Fruit fly (Drosophila melanogaster) whole organism, embryonic: ENCODE results near the gene Vha16-5.

ENCODE experiments used
- Ada2b ChIP-seq: fragments of 200-800 bp; sonication (Bioruptor generic); IDR thresholded peaks from 2 replicates; pipeline ENCODE4 v1.3.6; 2022; ENCODE audit warnings: missing biosample characterization, missing genetic modification characterization
- C15 ChIP-seq: fragments of 200-800 bp; sonication (Bioruptor generic); IDR thresholded peaks from 3 replicates; pipeline ENCODE4 v1.3.6; 2022; ENCODE audit warnings: missing biosample characterization, missing genetic modification characterization
- CG10267 ChIP-seq: fragments of 200-800 bp; sonication (Bioruptor generic); optimal IDR thresholded peaks from 2 replicates; lab custom pipeline; 2018; ENCODE audit warnings: missing biosample characterization, mild to moderate bottlenecking, missing genetic modification characterization, moderate library complexity
- CG10462 ChIP-seq: fragments of 200-800 bp; sonication (Bioruptor generic); optimal IDR thresholded peaks from 2 replicates; lab custom pipeline; 2016; ENCODE audit warnings: missing biosample characterization, missing genetic modification characterization
- CG11456 ChIP-seq: fragments of 200-800 bp; sonication (Bioruptor generic); IDR thresholded peaks from 3 replicates; pipeline ENCODE4 v1.3.6; 2022; ENCODE audit warnings: missing biosample characterization, missing genetic modification characterization
- CG12219 ChIP-seq: fragments of 200-800 bp; sonication (Bioruptor generic); optimal IDR thresholded peaks from 3 replicates; lab custom pipeline; 2018; ENCODE audit warnings: missing biosample characterization, mild to moderate bottlenecking, missing genetic modification characterization
- CG12744 ChIP-seq: fragments of 200-800 bp; sonication (Bioruptor generic); optimal IDR thresholded peaks from 2 replicates; lab custom pipeline; 2016; ENCODE audit warnings: missing biosample characterization, missing genetic modification characterization
- CG13775 ChIP-seq: fragments of 200-800 bp; sonication (Bioruptor generic); optimal IDR thresholded peaks from 3 replicates; lab custom pipeline; 2017; ENCODE audit warnings: missing biosample characterization, mild to moderate bottlenecking, missing genetic modification characterization
- CG17328 ChIP-seq: fragments of 200-800 bp; sonication (Bioruptor generic); IDR thresholded peaks from 2 replicates; pipeline ENCODE4 v1.3.6; 2022; ENCODE audit warnings: missing biosample characterization, missing genetic modification characterization
- CG18011 ChIP-seq: fragments of 200-800 bp; sonication (Bioruptor generic); optimal IDR thresholded peaks from 2 replicates; lab custom pipeline; 2017; ENCODE audit warnings: missing biosample characterization, missing genetic modification characterization, mild to moderate bottlenecking, moderate library complexity, missing genotype
- CG1832 ChIP-seq: fragments of 200-800 bp; sonication (Bioruptor generic); optimal IDR thresholded peaks from 2 replicates; lab custom pipeline; 2017; ENCODE audit warnings: missing biosample characterization, mild to moderate bottlenecking, missing genetic modification characterization, inconsistent platforms
- CG2202 ChIP-seq: fragments of 200-800 bp; sonication (Bioruptor generic); optimal IDR thresholded peaks from 2 replicates; lab custom pipeline; 2018; ENCODE audit warnings: missing biosample characterization, mild to moderate bottlenecking, missing genetic modification characterization
- CG3065 ChIP-seq: fragments of 200-800 bp; sonication (Bioruptor generic); optimal IDR thresholded peaks from 2 replicates; lab custom pipeline; 2016; ENCODE audit warnings: missing biosample characterization, missing genetic modification characterization
- CG32772 ChIP-seq: fragments of 200-800 bp; sonication (Bioruptor generic); IDR thresholded peaks from 2 replicates; pipeline ENCODE4 v1.3.6; 2022; ENCODE audit warnings: missing biosample characterization, missing genetic modification characterization
- CG33213 ChIP-seq: fragments of 200-800 bp; sonication (Bioruptor generic); optimal IDR thresholded peaks from 3 replicates; lab custom pipeline; 2016; ENCODE audit warnings: missing biosample characterization, missing genetic modification characterization
- CG34224 ChIP-seq: fragments of 200-800 bp; sonication (Bioruptor generic); IDR thresholded peaks from 3 replicates; pipeline ENCODE4 v1.3.6; 2022; ENCODE audit warnings: missing biosample characterization, missing genetic modification characterization; ENCODE audit not compliant: partially characterized antibody
- CG3726 ChIP-seq: fragments of 200-800 bp; sonication (Bioruptor generic); IDR thresholded peaks from 3 replicates; pipeline ENCODE4, ENCODE4 v1.3.6; 2022; ENCODE audit warnings: missing biosample characterization, missing genetic modification characterization
- CG42726 ChIP-seq: fragments of 200-800 bp; sonication (Bioruptor generic); IDR thresholded peaks from 2 replicates; pipeline ENCODE4 v1.3.6; 2022; ENCODE audit warnings: missing biosample characterization, missing genetic modification characterization; ENCODE audit not compliant: partially characterized antibody
- CG6854 ChIP-seq: fragments of 200-800 bp; sonication (Bioruptor generic); optimal IDR thresholded peaks from 3 replicates; lab custom pipeline; 2017; ENCODE audit warnings: missing biosample characterization, mild to moderate bottlenecking, missing genetic modification characterization
- CG7357 ChIP-seq: fragments of 200-800 bp; sonication (Bioruptor generic); IDR thresholded peaks from 3 replicates; pipeline ENCODE4 v1.3.6; 2022; ENCODE audit warnings: missing biosample characterization, missing genetic modification characterization
- CG7745 ChIP-seq: fragments of 200-800 bp; sonication (Bioruptor generic); optimal IDR thresholded peaks from 2 replicates; lab custom pipeline; 2018; ENCODE audit warnings: missing biosample characterization, mild to moderate bottlenecking, missing genetic modification characterization, moderate library complexity
- CG7839 ChIP-seq: fragments of 200-800 bp; sonication (Bioruptor generic); optimal IDR thresholded peaks from 3 replicates; lab custom pipeline; 2018; ENCODE audit warnings: missing biosample characterization, mild to moderate bottlenecking, missing genetic modification characterization, moderate library complexity
- CG8089 ChIP-seq: fragments of 200-800 bp; sonication (Bioruptor generic); optimal IDR thresholded peaks from 3 replicates; lab custom pipeline; 2016; ENCODE audit warnings: missing biosample characterization, missing genetic modification characterization
- CG8924 ChIP-seq: fragments of 200-800 bp; optimal IDR thresholded peaks from 3 replicates; lab custom pipeline; 2019; ENCODE audit warnings: missing biosample characterization, mild to moderate bottlenecking, missing genetic modification characterization, moderate library complexity
- Dip2 ChIP-seq: fragments of 200-800 bp; sonication (Bioruptor generic); IDR thresholded peaks from 2 replicates; pipeline ENCODE4 v1.3.6; 2022; ENCODE audit warnings: missing biosample characterization, missing genetic modification characterization
- Doc2 ChIP-seq: fragments of 200-800 bp; sonication (Bioruptor generic); IDR thresholded peaks from 2 replicates; pipeline ENCODE4 v1.3.6; 2022; ENCODE audit warnings: missing biosample characterization, missing genetic modification characterization
- Fer1 ChIP-seq: fragments of 200-800 bp; sonication (Bioruptor generic); optimal IDR thresholded peaks from 2 replicates; lab custom pipeline; 2017; ENCODE audit warnings: missing biosample characterization, mild to moderate bottlenecking, missing genetic modification characterization
- Hsf ChIP-seq: fragments of 200-800 bp; sonication (Bioruptor generic); optimal IDR thresholded peaks from 3 replicates; lab custom pipeline; 2016; ENCODE audit warnings: missing biosample characterization, missing genetic modification characterization
- Kr ChIP-seq: fragments of 200-800 bp; sonication (Bioruptor generic); optimal IDR thresholded peaks from 2 replicates; lab custom pipeline; 2017; ENCODE audit warnings: missing biosample characterization, mild to moderate bottlenecking, missing genetic modification characterization
- Six4 ChIP-seq: fragments of 200-800 bp; sonication (Bioruptor generic); optimal IDR thresholded peaks from 2 replicates; lab custom pipeline; 2016; ENCODE audit warnings: missing biosample characterization, missing genetic modification characterization
- YL-1 ChIP-seq: fragments of 200-800 bp; sonication (Bioruptor generic); optimal IDR thresholded peaks from 3 replicates; lab custom pipeline; 2017; ENCODE audit warnings: missing biosample characterization, mild to moderate bottlenecking, missing genetic modification characterization
- az2 ChIP-seq: fragments of 200-800 bp; sonication (Bioruptor generic); optimal IDR thresholded peaks from 3 replicates; lab custom pipeline; 2016; ENCODE audit warnings: missing biosample characterization, missing genetic modification characterization
- cg ChIP-seq: fragments of 200-800 bp; sonication (Bioruptor generic); optimal IDR thresholded peaks from 3 replicates; lab custom pipeline; 2019; ENCODE audit warnings: missing biosample characterization, mild to moderate bottlenecking, missing genetic modification characterization, moderate library complexity
- cwo ChIP-seq: fragments of 200-800 bp; sonication (Bioruptor generic); optimal IDR thresholded peaks from 3 replicates; lab custom pipeline; 2017; ENCODE audit warnings: missing biosample characterization, missing genetic modification characterization, mild to moderate bottlenecking, moderate library complexity, missing genetic modification reagents
- da ChIP-seq: fragments of 200-800 bp; sonication (Bioruptor generic); optimal IDR thresholded peaks from 2 replicates; lab custom pipeline; 2016; ENCODE audit warnings: missing biosample characterization, missing genetic modification characterization
- dysf ChIP-seq: fragments of 200-800 bp; sonication (Bioruptor generic); IDR thresholded peaks from 3 replicates; pipeline ENCODE4 v1.3.6; 2022; ENCODE audit warnings: missing biosample characterization, missing genetic modification characterization
- ewg ChIP-seq: fragments of 200-800 bp; sonication (Bioruptor generic); optimal IDR thresholded peaks from 3 replicates; lab custom pipeline; 2017; ENCODE audit warnings: mild to moderate bottlenecking, missing biosample characterization, missing genetic modification reagents, missing genetic modification characterization
- ftz-f1 ChIP-seq: fragments of 200-800 bp; sonication (Bioruptor generic); optimal IDR thresholded peaks from 2 replicates; lab custom pipeline; 2016; ENCODE audit warnings: missing biosample characterization, missing genetic modification characterization
- fu2 ChIP-seq: fragments of 200-800 bp; sonication (Bioruptor generic); optimal IDR thresholded peaks from 2 replicates; lab custom pipeline; 2016; ENCODE audit warnings: missing biosample characterization, missing genetic modification characterization
- ken ChIP-seq: fragments of 200-800 bp; sonication (Bioruptor generic); IDR thresholded peaks from 3 replicates; pipeline ENCODE4 v1.3.6; 2022; ENCODE audit warnings: missing biosample characterization, missing genetic modification characterization
- mld ChIP-seq: fragments of 200-800 bp; sonication (Bioruptor generic); IDR thresholded peaks from 3 replicates; pipeline ENCODE4 v1.3.6; 2022; ENCODE audit warnings: missing biosample characterization, missing genetic modification characterization; ENCODE audit not compliant: partially characterized antibody
- oc ChIP-seq: fragments of 200-800 bp; sonication (Bioruptor generic); optimal IDR thresholded peaks from 2 replicates; lab custom pipeline; 2018; ENCODE audit warnings: missing biosample characterization, mild to moderate bottlenecking, missing genetic modification characterization, moderate library complexity
- phol ChIP-seq: fragments of 200-800 bp; sonication (Bioruptor generic); optimal IDR thresholded peaks from 3 replicates; lab custom pipeline; 2018; ENCODE audit warnings: missing biosample characterization, mild to moderate bottlenecking, missing genetic modification characterization, moderate library complexity
- row ChIP-seq: fragments of 200-800 bp; sonication (Bioruptor generic); IDR thresholded peaks from 3 replicates; pipeline ENCODE4 v1.3.6; 2022; ENCODE audit warnings: missing biosample characterization, missing genetic modification characterization
- salm ChIP-seq: fragments of 200-800 bp; sonication (Bioruptor generic); optimal IDR thresholded peaks from 2 replicates; lab custom pipeline; 2018; ENCODE audit warnings: missing biosample characterization, mild to moderate bottlenecking, missing genetic modification characterization
- shn ChIP-seq: fragments of 200-800 bp; sonication (Bioruptor generic); optimal IDR thresholded peaks from 3 replicates; lab custom pipeline; 2016; ENCODE audit warnings: missing biosample characterization, missing genetic modification characterization
- sr ChIP-seq: fragments of 200-800 bp; sonication (Bioruptor generic); IDR thresholded peaks from 3 replicates; pipeline ENCODE4 v1.3.6; 2022; ENCODE audit warnings: missing biosample characterization, missing genetic modification characterization
- sug ChIP-seq: fragments of 200-800 bp; optimal IDR thresholded peaks from 2 replicates; lab custom pipeline; 2019; ENCODE audit warnings: missing biosample characterization, mild to moderate bottlenecking, missing genetic modification characterization, moderate library complexity
- trem ChIP-seq: fragments of 200-800 bp; optimal IDR thresholded peaks from 3 replicates; lab custom pipeline; 2019; ENCODE audit warnings: missing biosample characterization, mild to moderate bottlenecking, missing genetic modification characterization, moderate library complexity
- wdn ChIP-seq: fragments of 200-800 bp; sonication (Bioruptor generic); IDR thresholded peaks from 2 replicates; pipeline ENCODE4 v1.3.6; 2022; ENCODE audit warnings: missing biosample characterization, missing genetic modification characterization
- zf30C ChIP-seq: fragments of 200-800 bp; sonication (Bioruptor generic); optimal IDR thresholded peaks from 3 replicates; lab custom pipeline; 2018; ENCODE audit warnings: missing biosample characterization, mild to moderate bottlenecking, missing genetic modification characterization

Gene Vha16-5

DNA sequence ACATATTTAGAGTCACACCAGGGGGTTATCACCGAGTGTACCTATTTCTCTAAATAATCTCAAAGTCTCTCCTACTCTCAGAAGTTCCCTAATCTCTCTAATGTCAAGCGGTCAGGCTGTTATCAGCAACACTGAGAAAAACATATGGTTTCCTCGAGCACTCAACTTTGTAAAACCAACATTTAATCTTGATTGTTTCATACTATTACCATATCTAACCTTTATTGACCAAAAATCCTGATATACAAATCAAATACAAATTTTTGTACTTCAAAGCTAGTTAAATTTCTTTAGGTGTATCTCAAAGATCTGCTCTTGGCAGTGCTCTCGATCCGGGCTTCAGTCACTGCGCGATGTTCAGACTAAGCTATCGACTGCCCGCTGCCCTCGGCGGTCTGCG, 33.6 kb downstream of the Vha16-5 start, which contains the start of gene CG6415 (continued):
- peak; percentile 92 for TF ChIP-seq sug
- no peak for TF ChIP-seq CG3065 (GFP tag; lab: Kevin White, UChicago)
- TF ChIP-seq CG32772, result peak; percentile 72
- TF ChIP-seq trem (tag; lab: Kevin White, UChicago), result peak; percentile 55
- TF ChIP-seq YL-1 (GFP tag; lab: Kevin White, UChicago), result no peak
- TF ChIP-seq CG7839 (tag; lab: Kevin White, UChicago), result peak; percentile 87
- peak; percentile 18 for TF ChIP-seq shn (GFP tag; lab: Kevin White, UChicago)
- no peak for TF ChIP-seq CG34224 (GFP tag; lab: Robert Waterston, UW)
- TF ChIP-seq CG13775 (GFP tag; lab: Kevin White, UChicago), result peak; percentile 46
- TF ChIP-seq CG1832 (GFP tag; lab: Kevin White, UChicago), result no peak
- TF ChIP-seq mld (GFP tag; lab: Robert Waterston, UW), result no peak
- no peak for TF ChIP-seq sr (GFP tag; lab: Robert Waterston, UW)
- peak; percentile 47 for TF ChIP-seq CG6854 (GFP tag; lab: Kevin White, UChicago)
- TF ChIP-seq CG11456 (GFP tag; lab: Robert Waterston, UW), result peak; percentile 78
- TF ChIP-seq ewg, result peak; percentile 38
- no peak for TF ChIP-seq da
- peak; percentile 76 for TF ChIP-seq CG8924
- peak; percentile 63 for TF ChIP-seq cwo (GFP tag; lab: Kevin White, UChicago)
- no peak for TF ChIP-seq ftz-f1
- TF ChIP-seq CG17328 (GFP tag; lab: Robert Waterston, UW), result peak; percentile 75
- no peak for TF ChIP-seq Dip2 (GFP tag; lab: Robert Waterston, UW)
- peak; percentile 66 for TF ChIP-seq zf30C (GFP tag; lab: Kevin White, UChicago)
- no peak for TF ChIP-seq Doc2 (GFP tag; lab: Robert Waterston, UW)
- no peak for TF ChIP-seq cg (GFP tag; lab: Kevin White, UChicago)
- TF ChIP-seq CG42726 (GFP tag; lab: Robert Waterston, UW), result no peak
- TF ChIP-seq phol (tag; lab: Kevin White, UChicago), result peak; percentile 79
- TF ChIP-seq ken (GFP tag; lab: Robert Waterston, UW), result peak; percentile 68
- peak; percentile 85 for TF ChIP-seq row (GFP tag; lab: Robert Waterston, UW)
- peak; percentile 11 for TF ChIP-seq CG18011 (GFP tag; lab: Kevin White, UChicago)
- peak; percentile 46; the same call in 1 of the 2 replicates for TF ChIP-seq Ada2b (GFP tag; lab: Robert Waterston, UW)
- no peak for TF ChIP-seq Fer1 (GFP tag; lab: Kevin White, UChicago)
- TF ChIP-seq CG12219 (GFP tag; lab: Kevin White, UChicago), result peak; percentile 64
- no peak for TF ChIP-seq CG3726 (GFP tag; lab: Robert Waterston, UW)
- peak; percentile 47 for TF ChIP-seq salm (tag; lab: Kevin White, UChicago)
- peak; percentile 36 for TF ChIP-seq CG2202
- peak; percentile 40 for TF ChIP-seq Six4 (GFP tag; lab: Kevin White, UChicago)
- peak; percentile 36; the same call in 1 of the 2 replicates for TF ChIP-seq wdn (GFP tag; lab: Robert Waterston, UW)
- TF ChIP-seq CG12744, result peak; percentile 12
- TF ChIP-seq Kr (GFP tag; lab: Kevin White, UChicago), result no peak
- TF ChIP-seq CG10267, result peak; percentile 65
- TF ChIP-seq CG33213 (GFP tag; lab: Kevin White, UChicago), result peak; percentile 44
- peak; percentile 75 for TF ChIP-seq az2 (GFP tag; lab: Kevin White, UChicago)
- TF ChIP-seq fu2, result peak; percentile 61
- TF ChIP-seq dysf (GFP tag; lab: Robert Waterston, UW), result peak; percentile 80
- peak; percentile 51 for TF ChIP-seq oc
- no peak for TF ChIP-seq CG7745
- TF ChIP-seq CG7357 (GFP tag; lab: Robert Waterston, UW), result peak; percentile 72
- peak; percentile 51 for TF ChIP-seq CG10462 (GFP tag; lab: Kevin White, UChicago)
- TF ChIP-seq Hsf, result peak; percentile 73
- peak; percentile 44 for TF ChIP-seq CG8089 (GFP tag; lab: Kevin White, UChicago)
- peak; percentile 70; the same call in 2 of the 3 replicates for TF ChIP-seq C15 (GFP tag; lab: Robert Waterston, UW)
